Worm (Caenorhabditis elegans): Measurements from ENCODE around the gene klf-2.

ce11 chrV:20660025-20660424, 25.5 kb upstream of the klf-2 start, which contains the start of gene W01F3.2:
- no peak for TF ChIP-seq ref-1 (GFP tag; conservative IDR thresholded peaks at IDR 0.05)
- no peak for TF ChIP-seq ztf-29 (GFP tag; IDR thresholded peaks at IDR 0.05)
- TF ChIP-seq med-1 (GFP tag; optimal IDR thresholded peaks at IDR 0.05; ENCODE audit: insufficient read depth): no peak
